Worm (Caenorhabditis elegans) whole organism, L1 larva: ENCODE results near the gene vps-24.
A peak's percentile ranks its signal among the peaks of the same experiment; 100 is the strongest.

Experiments
- C34B4.2 ChIP-seq: sonication (generic microtip); optimal IDR thresholded peaks from 2 replicates; lab custom pipeline; 2017; ENCODE audit warnings: mild to moderate bottlenecking, missing genetic modification characterization, missing compliant biosample characterization
- F16B12.6 ChIP-seq: fragments of 150-350 bp; optimal IDR thresholded peaks from 2 replicates; lab custom pipeline; 2014; ENCODE audit warnings: missing biosample characterization, missing genetic modification characterization
- aha-1 ChIP-seq: fragments of 150-350 bp; optimal IDR thresholded peaks from 2 replicates; lab custom pipeline; 2014; ENCODE audit warnings: missing biosample characterization, missing genetic modification characterization
- alr-1 ChIP-seq: fragments of 200-800 bp; sonication (Bioruptor generic); optimal IDR thresholded peaks from 2 replicates; lab custom pipeline; 2018; ENCODE audit warnings: borderline replicate concordance, mild to moderate bottlenecking, missing genetic modification characterization, missing compliant biosample characterization
- ama-1 ChIP-seq: fragments of 150-350 bp; optimal IDR thresholded peaks from 2 replicates; lab custom pipeline; 2014
- blmp-1 ChIP-seq: fragments of 150-350 bp; optimal IDR thresholded peaks from 2 replicates; lab custom pipeline; 2014; ENCODE audit warnings: missing biosample characterization, missing genetic modification characterization
- ceh-8 ChIP-seq: fragments of 200-800 bp; sonication (Bioruptor generic); optimal IDR thresholded peaks from 2 replicates; lab custom pipeline; 2018; ENCODE audit warnings: mild to moderate bottlenecking, missing genetic modification characterization, moderate library complexity, missing compliant biosample characterization
- ceh-82 ChIP-seq, 3 experiments: fragments of 150-350 bp in 1 of 3; sonication (generic microtip) in 2 of 3; optimal IDR thresholded peaks; 2 replicates each; lab custom pipeline; 2014 to 2017; ENCODE audit warnings: missing biosample characterization in 3 of 3, missing genetic modification characterization in 3 of 3
- dpl-1 ChIP-seq, 3 experiments: fragments of 150-350 bp in 2 of 3; sonication (generic microtip) in 1 of 3; optimal IDR thresholded peaks; 2 replicates each; lab custom pipeline; 2014 to 2017; ENCODE audit warnings: missing biosample characterization in 3 of 3, missing genetic modification characterization in 3 of 3, missing genetic modification reagents in 3 of 3
- efl-1 ChIP-seq, 4 experiments: fragments of 150-350 bp; optimal IDR thresholded peaks in 3 of 4; peaks in 1 of 4; 1 replicate in 1 of 4; 2 replicates in 3 of 4; lab custom pipeline; 2014; ENCODE audit warnings: missing biosample characterization in 2 of 4, missing genetic modification characterization in 2 of 4, missing genetic modification reagents in 2 of 4
- efl-3 ChIP-seq: fragments of 200-800 bp; sonication (Bioruptor generic); optimal IDR thresholded peaks from 2 replicates; lab custom pipeline; 2018; ENCODE audit warnings: mild to moderate bottlenecking, missing genetic modification characterization, missing compliant biosample characterization
- egl-13 ChIP-seq: sonication (generic microtip); optimal IDR thresholded peaks from 2 replicates; lab custom pipeline; 2016; ENCODE audit warnings: missing genotype, missing genetic modification reagents, missing genetic modification characterization, missing compliant biosample characterization
- fkh-8 ChIP-seq: sonication (generic microtip); optimal IDR thresholded peaks from 2 replicates; lab custom pipeline; 2016; ENCODE audit warnings: mild to moderate bottlenecking, missing genetic modification characterization, missing compliant biosample characterization
- hlh-17 ChIP-seq: fragments of 200-800 bp; sonication (Bioruptor generic); optimal IDR thresholded peaks from 2 replicates; lab custom pipeline; 2018; ENCODE audit warnings: missing genetic modification characterization, mild to moderate bottlenecking, missing compliant biosample characterization, moderate library complexity, borderline replicate concordance
- hpl-2 ChIP-seq: fragments of 150-350 bp; optimal IDR thresholded peaks from 2 replicates; lab custom pipeline; 2014; ENCODE audit warnings: missing biosample characterization, missing genetic modification reagents, missing genetic modification characterization
- lin-13 ChIP-seq: fragments of 150-350 bp; optimal IDR thresholded peaks from 2 replicates; lab custom pipeline; 2014; ENCODE audit warnings: missing biosample characterization, missing genetic modification reagents, missing genetic modification characterization
- lin-35 ChIP-seq, 2 experiments: fragments of 150-350 bp; optimal IDR thresholded peaks; 2 replicates each; lab custom pipeline; 2014; ENCODE audit warnings: missing biosample characterization in 2 of 2, missing genetic modification characterization in 2 of 2, missing genetic modification reagents in 2 of 2
- lir-3 ChIP-seq: sonication (generic microtip); optimal IDR thresholded peaks from 2 replicates; lab custom pipeline; 2016; ENCODE audit warnings: mild to moderate bottlenecking, missing genetic modification characterization, moderate library complexity, missing compliant biosample characterization; ENCODE audit not compliant: poor library complexity
- lsy-2 ChIP-seq, 2 experiments: fragments of 150-350 bp; optimal IDR thresholded peaks; 2 replicates each; lab custom pipeline; 2014; ENCODE audit warnings: missing biosample characterization in 2 of 2, missing genetic modification characterization in 2 of 2
- mep-1 ChIP-seq: fragments of 150-350 bp; optimal IDR thresholded peaks from 2 replicates; lab custom pipeline; 2014; ENCODE audit warnings: missing biosample characterization, missing genetic modification characterization
- nhr-11 ChIP-seq: fragments of 150-350 bp; optimal IDR thresholded peaks from 2 replicates; lab custom pipeline; 2014; ENCODE audit warnings: missing biosample characterization, missing genetic modification characterization
- nhr-12 ChIP-seq: sonication (generic microtip); optimal IDR thresholded peaks from 2 replicates; lab custom pipeline; 2017; ENCODE audit warnings: missing biosample characterization, missing genetic modification characterization
- nhr-20 ChIP-seq: sonication (generic microtip); optimal IDR thresholded peaks from 2 replicates; lab custom pipeline; 2016; ENCODE audit warnings: mild to moderate bottlenecking, missing genetic modification characterization, missing compliant biosample characterization
- nhr-237 ChIP-seq: fragments of 150-350 bp; optimal IDR thresholded peaks from 2 replicates; lab custom pipeline; 2014; ENCODE audit warnings: missing biosample characterization, missing genetic modification characterization
- nhr-47 ChIP-seq: sonication (generic microtip); optimal IDR thresholded peaks from 2 replicates; lab custom pipeline; 2016; ENCODE audit warnings: mild to moderate bottlenecking, missing genetic modification characterization, moderate library complexity, missing compliant biosample characterization
- pag-3 ChIP-seq: sonication (generic microtip); optimal IDR thresholded peaks from 2 replicates; lab custom pipeline; 2017; ENCODE audit warnings: missing genetic modification characterization, mild to moderate bottlenecking, missing compliant biosample characterization, antibody characterized with exemption, borderline replicate concordance; ENCODE audit not compliant: insufficient read depth
- rnt-1 ChIP-seq: sonication (generic microtip); optimal IDR thresholded peaks from 2 replicates; lab custom pipeline; 2016; ENCODE audit warnings: mild to moderate bottlenecking, missing genetic modification characterization, moderate library complexity, missing compliant biosample characterization
- snu-23 ChIP-seq: sonication (generic microtip); optimal IDR thresholded peaks from 2 replicates; lab custom pipeline; 2016; ENCODE audit warnings: missing genetic modification characterization, missing compliant biosample characterization
- sptf-1 ChIP-seq: fragments of 150-350 bp; optimal IDR thresholded peaks from 2 replicates; lab custom pipeline; 2014; ENCODE audit warnings: missing biosample characterization, missing genetic modification characterization
- swsn-7 ChIP-seq: sonication (generic microtip); optimal IDR thresholded peaks from 2 replicates; lab custom pipeline; 2016; ENCODE audit warnings: missing genetic modification characterization, missing compliant biosample characterization
- tbx-2 ChIP-seq: sonication (generic microtip); optimal IDR thresholded peaks from 2 replicates; lab custom pipeline; 2016; ENCODE audit warnings: missing genetic modification characterization, missing compliant biosample characterization
- unc-86 ChIP-seq: sonication (generic microtip); optimal IDR thresholded peaks from 2 replicates; lab custom pipeline; 2016; ENCODE audit warnings: missing genetic modification characterization, missing compliant biosample characterization
- unc-98 ChIP-seq: fragments of 200-800 bp; sonication (Bioruptor generic); IDR thresholded peaks from 2 replicates; pipeline ENCODE4 v1.3.6; 2022; ENCODE audit warnings: missing genetic modification characterization, missing compliant biosample characterization
- vab-15 ChIP-seq: sonication (generic microtip); optimal IDR thresholded peaks from 2 replicates; lab custom pipeline; 2017; ENCODE audit warnings: missing genotype, mild to moderate bottlenecking, missing genetic modification characterization, missing compliant biosample characterization
- xbp-1 ChIP-seq: sonication (generic microtip); optimal IDR thresholded peaks from 2 replicates; lab custom pipeline; 2016; ENCODE audit warnings: missing genetic modification characterization, missing compliant biosample characterization

vps-24 gene

ce11 chrII:5032669-5033068 lies 38.9 kb downstream of the vps-24 start (continued):
- TF ChIP-seq hpl-2 (no peak), vab-15 (tag; lab: Kevin White, UChicago) (peak; percentile 34), ceh-82 (tag; optimal IDR thresholded peaks at IDR 0.05; lab: Kevin White, UChicago) (peak in 1 of 3 experiments; percentile 56)

- TF ChIP-seq unc-98 (GFP tag; lab: Robert Waterston, UW) (no peak), xbp-1 (no peak), unc-86 (tag; lab: Kevin White, UChicago) (no peak), vab-15 (tag; lab: Kevin White, UChicago) (no peak), F16B12.6 (tag; lab: Kevin White, UChicago) (no peak)
Observed at ce11 chrII:5033935-5034334, 40.1 kb downstream of the vps-24 start, which contains the start of gene F33G12.3. Gene F33G12.3 (minus strand): TSS chrII:5034035.

ce11 chrII:5036128-5036527 lies 42.3 kb downstream of the vps-24 start, which contains the start of gene lrr-1:
Gene lrr-1 (minus strand): TSS chrII:5036439.
- TF ChIP-seq efl-1 (optimal IDR thresholded peaks at IDR 0.05; lab: Kevin White, UChicago) = no peak
- TF ChIP-seq efl-1 (GFP tag; optimal IDR thresholded peaks at IDR 0.05 in 1 of 2; lab: Kevin White, UChicago) = peak in 1 of 2 experiments; percentile 53
- TF ChIP-seq unc-86 (tag; lab: Kevin White, UChicago) = no peak
- TF ChIP-seq ama-1 (lab: Kevin White, UChicago) = no peak

ce11 chrII:5039912-5040311 lies 46.1 kb downstream of the vps-24 start, which contains the start of gene golg-2:
Gene golg-2 (minus strand): TSS chrII:5040091.
- no peak for TF ChIP-seq nhr-11 (tag; lab: Kevin White, UChicago)
- TF ChIP-seq snu-23 (GFP tag; lab: Kevin White, UChicago) = no peak
- TF ChIP-seq mep-1 = peak; percentile 29
- TF ChIP-seq lsy-2 (tag; optimal IDR thresholded peaks at IDR 0.05; lab: Kevin White, UChicago) = peak; percentile 6 to 31
- TF ChIP-seq pag-3 (tag; lab: Kevin White, UChicago) = no peak
- no peak for TF ChIP-seq swsn-7
- no peak for TF ChIP-seq unc-98 (GFP tag; lab: Robert Waterston, UW)
- no peak for TF ChIP-seq egl-13 (tag; lab: Kevin White, UChicago)
- TF ChIP-seq efl-3 (GFP tag; lab: Kevin White, UChicago) = no peak
- no peak for TF ChIP-seq vab-15 (tag; lab: Kevin White, UChicago)
- no peak for TF ChIP-seq alr-1 (tag; lab: Kevin White, UChicago)
- TF ChIP-seq sptf-1 (tag; lab: Kevin White, UChicago) = no peak
- no peak for TF ChIP-seq xbp-1
- TF ChIP-seq fkh-8 = no peak
- no peak for TF ChIP-seq nhr-47 (tag; lab: Kevin White, UChicago)
- TF ChIP-seq nhr-237 (tag; lab: Kevin White, UChicago) = no peak
- no peak for TF ChIP-seq aha-1 (tag; lab: Kevin White, UChicago)
- TF ChIP-seq C34B4.2 (tag; lab: Kevin White, UChicago) = no peak
- TF ChIP-seq ceh-8 (GFP tag; lab: Kevin White, UChicago) = no peak
- peak in 1 of 3 experiments; percentile 42 for TF ChIP-seq dpl-1 (GFP tag; optimal IDR thresholded peaks at IDR 0.05; lab: Kevin White, UChicago)
- peak in 1 of 2 experiments; percentile 55 for TF ChIP-seq lin-35 (GFP tag; optimal IDR thresholded peaks at IDR 0.05; lab: Kevin White, UChicago)
- peak; percentile 20 for TF ChIP-seq blmp-1 (tag; lab: Kevin White, UChicago)
- TF ChIP-seq nhr-12 (tag; lab: Kevin White, UChicago) = no peak
- TF ChIP-seq efl-1 (optimal IDR thresholded peaks at IDR 0.05; lab: Kevin White, UChicago) = peak; percentile 10 to 33
- peak; percentile 38 to 84 for TF ChIP-seq efl-1 (GFP tag; optimal IDR thresholded peaks at IDR 0.05 in 1 of 2; lab: Kevin White, UChicago)
- TF ChIP-seq lir-3 (tag; lab: Kevin White, UChicago) = no peak
- no peak for TF ChIP-seq ceh-82 (tag; optimal IDR thresholded peaks at IDR 0.05; lab: Kevin White, UChicago)
- TF ChIP-seq lin-13 = no peak
- TF ChIP-seq hlh-17 = no peak
- TF ChIP-seq tbx-2 (tag; lab: Kevin White, UChicago) = no peak
- no peak for TF ChIP-seq hpl-2
- TF ChIP-seq rnt-1 (tag; lab: Kevin White, UChicago) = no peak
- no peak for TF ChIP-seq nhr-20 (tag; lab: Kevin White, UChicago)
- TF ChIP-seq F16B12.6 (tag; lab: Kevin White, UChicago) = peak; percentile 79
- TF ChIP-seq, all 84 proteins: peak for 7
